Fruit fly (Drosophila melanogaster): ENCODE measurements around the gene 140up.

Gene 140up

dm6 chr3R:14098527-14099109, 26.7 kb downstream of the 140up start (continued):
- no peak for TF ChIP-seq CG10274 (GFP tag; optimal IDR thresholded peaks at IDR 0.05)
- TF ChIP-seq CG17612 (GFP tag; IDR thresholded peaks at IDR 0.05) = no peak
- no peak for TF ChIP-seq HLH3B (GFP tag; IDR thresholded peaks at IDR 0.05)
- TF ChIP-seq CG13287 (GFP tag; IDR thresholded peaks at IDR 0.05; ENCODE audit: partially characterized antibody) = 0 out of 2 replicates have a peak, but pooled peaks have one; percentile 8
- peak; percentile 32; the same call in 1 of the 3 replicates for TF ChIP-seq Optix (GFP tag; IDR thresholded peaks at IDR 0.05)
- no peak for TF ChIP-seq MBD-R2 (GFP tag; IDR thresholded peaks at IDR 0.05)
- TF ChIP-seq CG16813 (GFP tag; IDR thresholded peaks at IDR 0.05; ENCODE audit: partially characterized antibody) = 0 out of 3 replicates have a peak, but pooled peaks have one; percentile 7
- TF ChIP-seq NfI (GFP tag; optimal IDR thresholded peaks at IDR 0.05) = no peak
- TF ChIP-seq CG14667 (GFP tag; IDR thresholded peaks at IDR 0.05) = no peak
- peak; percentile 8; the same call in 1 of the 2 replicates for TF ChIP-seq E2f1 (GFP tag; IDR thresholded peaks at IDR 0.05)
- 0 out of 2 replicates have a peak, but pooled peaks have one; percentile 7 for TF ChIP-seq Atf6 (GFP tag; IDR thresholded peaks at IDR 0.05)
- no peak for TF ChIP-seq eve (GFP tag; optimal IDR thresholded peaks at IDR 0.05)
- TF ChIP-seq CG11560 (tag; IDR thresholded peaks at IDR 0.05) = no peak
- TF ChIP-seq maf-S (GFP tag; optimal IDR thresholded peaks at IDR 0.05) = no peak
- TF ChIP-seq CG13775 (GFP tag; optimal IDR thresholded peaks at IDR 0.05) = no peak
- no peak for TF ChIP-seq CG6689 (GFP tag; IDR thresholded peaks at IDR 0.05)
- no peak for TF ChIP-seq YL-1 (GFP tag; optimal IDR thresholded peaks at IDR 0.05)
- TF ChIP-seq CG12236 (GFP tag; optimal IDR thresholded peaks at IDR 0.05) = no peak
- no peak for TF ChIP-seq toy (GFP tag; IDR thresholded peaks at IDR 0.05)
- TF ChIP-seq CG18476 (GFP tag; optimal IDR thresholded peaks at IDR 0.05) = no peak
- peak; percentile 68 for TF ChIP-seq Med (GFP tag)
- no peak for TF ChIP-seq Nf-YA (GFP tag; IDR thresholded peaks at IDR 0.05)
- TF ChIP-seq BtbVII (GFP tag; optimal IDR thresholded peaks at IDR 0.05) = no peak
- peak; percentile 29 for TF ChIP-seq lab (GFP tag; optimal IDR thresholded peaks at IDR 0.05)
- TF ChIP-seq croc (GFP tag; conservative IDR thresholded peaks at IDR 0.05) = no peak
- no peak for TF ChIP-seq bowl (GFP tag; IDR thresholded peaks at IDR 0.05)
- TF ChIP-seq Bgb (GFP tag; IDR thresholded peaks at IDR 0.05; ENCODE audit: partially characterized antibody) = no peak
- TF ChIP-seq CG3281 (GFP tag; optimal IDR thresholded peaks at IDR 0.05) = peak; percentile 23
- TF ChIP-seq CG11504 (tag; optimal IDR thresholded peaks at IDR 0.05) = peak; percentile 42
- peak; percentile 33 for TF ChIP-seq Hmr (GFP tag; optimal IDR thresholded peaks at IDR 0.05)
- no peak for TF ChIP-seq CG6765 (GFP tag; optimal IDR thresholded peaks at IDR 0.05)
- no peak for TF ChIP-seq dan (GFP tag; IDR thresholded peaks at IDR 0.05)
- no peak for TF ChIP-seq fd96Cb (tag; optimal IDR thresholded peaks at IDR 0.05)
- TF ChIP-seq Deaf1 (tag; optimal IDR thresholded peaks at IDR 0.05) = peak; percentile 28
- TF ChIP-seq mld (GFP tag; IDR thresholded peaks at IDR 0.05; ENCODE audit: partially characterized antibody) = no peak
- no peak for TF ChIP-seq CG4282 (GFP tag; optimal IDR thresholded peaks at IDR 0.05)
- 0 out of 3 replicates have a peak, but pooled peaks have one; percentile 30 for TF ChIP-seq otp (GFP tag; IDR thresholded peaks at IDR 0.05)
- TF ChIP-seq CG3163 (GFP tag; optimal IDR thresholded peaks at IDR 0.05) = peak; percentile 1
- no peak for TF ChIP-seq ERR (GFP tag; optimal IDR thresholded peaks at IDR 0.05)
- no peak for TF ChIP-seq CG4617 (GFP tag; optimal IDR thresholded peaks at IDR 0.05; ENCODE audit: borderline replicate concordance)
- no peak for TF ChIP-seq CG5245 (GFP tag; optimal IDR thresholded peaks at IDR 0.05)
- no peak for TF ChIP-seq eyg (GFP tag; optimal IDR thresholded peaks at IDR 0.05)
- TF ChIP-seq sisA (GFP tag; IDR thresholded peaks at IDR 0.05) = no peak
- no peak for TF ChIP-seq Eip74EF (GFP tag; optimal IDR thresholded peaks at IDR 0.05)
- TF ChIP-seq Ets97D (GFP tag; optimal IDR thresholded peaks at IDR 0.05) = no peak
- TF ChIP-seq al (GFP tag; IDR thresholded peaks at IDR 0.05) = no peak
- no peak for TF ChIP-seq CG17802 (tag; optimal IDR thresholded peaks at IDR 0.05)
- TF ChIP-seq CG1024 (GFP tag; IDR thresholded peaks at IDR 0.05) = no peak
- no peak for TF ChIP-seq CG9437 (GFP tag; optimal IDR thresholded peaks at IDR 0.05)
- TF ChIP-seq ase (GFP tag; IDR thresholded peaks at IDR 0.05) = no peak
- TF ChIP-seq grn (GFP tag; optimal IDR thresholded peaks at IDR 0.05) = no peak

Data from whole organism, embryonic.